Fruit fly (Drosophila melanogaster) whole organism: ENCODE data around the gene por.

Source experiments
- CG8478 ChIP-seq: fragments of >200 bp; optimal IDR thresholded peaks from 2 replicates; lab custom pipeline; 2018; ENCODE audit warnings: inconsistent platforms
- Dll ChIP-seq: fragments of >200 bp; optimal IDR thresholded peaks from 2 replicates; lab custom pipeline; 2017
- pan ChIP-seq: fragments of >200 bp; optimal IDR thresholded peaks from 2 replicates; lab custom pipeline; 2017
- psq ChIP-seq: fragments of >200 bp; optimal IDR thresholded peaks from 2 replicates; lab custom pipeline; 2017
- usp ChIP-seq: fragments of >200 bp; optimal IDR thresholded peaks from 2 replicates; lab custom pipeline; 2017; ENCODE audit warnings: missing biosample characterization, missing genetic modification characterization, mixed read lengths

- TF ChIP-seq psq (lab: Kevin White, UChicago) (no peak), CG8478 (lab: Kevin White, UChicago) (no peak), usp (no peak), pan (no peak), Dll (lab: Kevin White, UChicago) (no peak)
Measured at dm6 chrX:18356141-18356600, 23.5 kb downstream of the por start, which contains the start of gene kairos.
